Worm (Caenorhabditis elegans) whole organism, L2 larva: ENCODE measurements around the gene F14F9.6.

Source experiments
- C34F6.9 ChIP-seq: fragments of 150-350 bp; optimal IDR thresholded peaks from 2 replicates; lab custom pipeline; 2014; ENCODE audit warnings: missing biosample characterization, missing genetic modification characterization
- F13H6.1 ChIP-seq: sonication (generic microtip); optimal IDR thresholded peaks from 2 replicates; lab custom pipeline; 2016; ENCODE audit warnings: missing genetic modification characterization, missing compliant biosample characterization
- R02D3.7 ChIP-seq: fragments of 150-350 bp; optimal IDR thresholded peaks from 2 replicates; lab custom pipeline; 2014; ENCODE audit warnings: missing biosample characterization, missing genetic modification characterization
- Y55F3AM.14 ChIP-seq: fragments of 200-800 bp; sonication (Bioruptor generic); optimal IDR thresholded peaks from 2 replicates; lab custom pipeline; 2018; ENCODE audit warnings: mild to moderate bottlenecking, missing genetic modification characterization, missing compliant biosample characterization
- alr-1 ChIP-seq: fragments of 150-350 bp; optimal IDR thresholded peaks from 2 replicates; lab custom pipeline; 2014; ENCODE audit warnings: missing biosample characterization, missing genetic modification characterization
- ama-1 ChIP-seq: fragments of 150-350 bp; optimal IDR thresholded peaks from 2 replicates; lab custom pipeline; 2018; ENCODE audit warnings: inconsistent platforms
- blmp-1 ChIP-seq: sonication (generic microtip); optimal IDR thresholded peaks from 2 replicates; lab custom pipeline; 2017; ENCODE audit warnings: missing genetic modification characterization, mild to moderate bottlenecking, missing compliant biosample characterization, antibody characterized with exemption, moderate library complexity; ENCODE audit not compliant: insufficient read depth
- ceh-16 ChIP-seq: fragments of 150-350 bp; optimal IDR thresholded peaks from 2 replicates; lab custom pipeline; 2014; ENCODE audit warnings: missing biosample characterization, missing genetic modification characterization
- ceh-82 ChIP-seq: fragments of 150-350 bp; optimal IDR thresholded peaks from 2 replicates; lab custom pipeline; 2014; ENCODE audit warnings: missing biosample characterization, missing genetic modification characterization
- crh-2 ChIP-seq: sonication (generic microtip); optimal IDR thresholded peaks from 2 replicates; lab custom pipeline; 2017; ENCODE audit warnings: missing biosample characterization, missing genetic modification characterization
- dmd-4 ChIP-seq: sonication (generic microtip); optimal IDR thresholded peaks from 2 replicates; lab custom pipeline; 2017; ENCODE audit warnings: missing biosample characterization, missing genetic modification characterization
- egl-27 ChIP-seq: sonication (generic microtip); optimal IDR thresholded peaks from 3 replicates; lab custom pipeline; 2017; ENCODE audit warnings: missing biosample characterization, missing genetic modification reagents, missing genetic modification characterization
- elt-1 ChIP-seq: fragments of 150-350 bp; optimal IDR thresholded peaks from 2 replicates; lab custom pipeline; 2014; ENCODE audit warnings: missing biosample characterization, missing genetic modification characterization
- elt-3 ChIP-seq: sonication (generic microtip); optimal IDR thresholded peaks from 2 replicates; lab custom pipeline; 2017; ENCODE audit warnings: missing biosample characterization, missing genetic modification characterization
- fos-1 ChIP-seq: fragments of 150-350 bp; optimal IDR thresholded peaks from 2 replicates; lab custom pipeline; 2014; ENCODE audit warnings: missing biosample characterization, missing genetic modification characterization
- gmeb-1 ChIP-seq: fragments of 150-350 bp; optimal IDR thresholded peaks from 2 replicates; lab custom pipeline; 2014; ENCODE audit warnings: missing biosample characterization, missing genetic modification characterization
- lsy-2 ChIP-seq, 2 experiments: fragments of 150-350 bp in 1 of 2; sonication (generic microtip) in 1 of 2; optimal IDR thresholded peaks; 2 replicates each; lab custom pipeline; 2014 to 2017; ENCODE audit warnings: missing biosample characterization in 2 of 2, missing genetic modification characterization in 2 of 2
- mab-5 ChIP-seq: fragments of 150-350 bp; optimal IDR thresholded peaks from 2 replicates; lab custom pipeline; 2014; ENCODE audit warnings: missing biosample characterization, missing genetic modification characterization
- mbf-1 ChIP-seq: sonication (generic microtip); optimal IDR thresholded peaks from 2 replicates; lab custom pipeline; 2017; ENCODE audit warnings: missing biosample characterization, missing genetic modification characterization
- mdl-1 ChIP-seq, 2 experiments: fragments of 150-350 bp in 1 of 2; sonication (generic microtip) in 1 of 2; optimal IDR thresholded peaks; 2 replicates each; lab custom pipeline; 2017; ENCODE audit warnings: missing biosample characterization in 2 of 2, missing genetic modification characterization in 2 of 2
- nhr-10 ChIP-seq: sonication (generic microtip); optimal IDR thresholded peaks from 2 replicates; lab custom pipeline; 2017; ENCODE audit warnings: missing biosample characterization, missing genetic modification characterization
- nhr-11 ChIP-seq: fragments of 150-350 bp; optimal IDR thresholded peaks from 2 replicates; lab custom pipeline; 2014; ENCODE audit warnings: missing biosample characterization, missing genetic modification characterization
- nhr-12 ChIP-seq: fragments of 150-350 bp; optimal IDR thresholded peaks from 2 replicates; lab custom pipeline; 2014; ENCODE audit warnings: missing biosample characterization, missing genetic modification characterization
- nhr-129 ChIP-seq: fragments of 150-350 bp; optimal IDR thresholded peaks from 2 replicates; lab custom pipeline; 2014; ENCODE audit warnings: missing biosample characterization, missing genetic modification characterization
- nhr-21 ChIP-seq: fragments of 150-350 bp; optimal IDR thresholded peaks from 2 replicates; lab custom pipeline; 2014; ENCODE audit warnings: missing biosample characterization, missing genetic modification characterization
- nhr-237 ChIP-seq: fragments of 150-350 bp; optimal IDR thresholded peaks from 2 replicates; lab custom pipeline; 2014; ENCODE audit warnings: missing biosample characterization, missing genetic modification characterization
- nhr-25 ChIP-seq: fragments of 150-350 bp; sonication (generic microtip); optimal IDR thresholded peaks from 3 replicates; lab custom pipeline; 2014; ENCODE audit warnings: missing biosample characterization, missing genetic modification characterization
- nhr-6 ChIP-seq: fragments of 150-350 bp; optimal IDR thresholded peaks from 2 replicates; lab custom pipeline; 2014; ENCODE audit warnings: missing biosample characterization, missing genetic modification characterization
- nhr-77 ChIP-seq: fragments of 150-350 bp; optimal IDR thresholded peaks from 2 replicates; lab custom pipeline; 2014; ENCODE audit warnings: missing biosample characterization, missing genetic modification characterization
- peb-1 ChIP-seq: fragments of 150-350 bp; optimal IDR thresholded peaks from 2 replicates; lab custom pipeline; 2014; ENCODE audit warnings: missing biosample characterization, missing genetic modification characterization
- sem-4 ChIP-seq: fragments of 150-350 bp; optimal IDR thresholded peaks from 2 replicates; lab custom pipeline; 2014; ENCODE audit warnings: missing biosample characterization, missing genetic modification reagents, missing genetic modification characterization
- skn-1 ChIP-seq: sonication (generic microtip); optimal IDR thresholded peaks from 2 replicates; lab custom pipeline; 2017; ENCODE audit warnings: missing biosample characterization, missing genetic modification characterization
- sma-3 ChIP-seq: sonication (generic microtip); optimal IDR thresholded peaks from 2 replicates; lab custom pipeline; 2016; ENCODE audit warnings: missing genetic modification reagents, missing genetic modification characterization, missing compliant biosample characterization
- sma-9 ChIP-seq, 2 experiments: fragments of 150-350 bp in 1 of 2; sonication (generic microtip) in 1 of 2; optimal IDR thresholded peaks; 2 replicates each; lab custom pipeline; 2014 to 2016; ENCODE audit warnings: missing genetic modification characterization in 2 of 2, mild to moderate bottlenecking in 1 of 2, missing biosample characterization in 1 of 2, missing compliant biosample characterization in 1 of 2, missing genetic modification reagents in 1 of 2, moderate library complexity in 1 of 2
- snpc-4 ChIP-seq: fragments of 150-350 bp; optimal IDR thresholded peaks from 2 replicates; lab custom pipeline; 2014; ENCODE audit warnings: missing biosample characterization, missing genetic modification characterization
- unc-39 ChIP-seq: fragments of 150-350 bp; optimal IDR thresholded peaks from 2 replicates; lab custom pipeline; 2014; ENCODE audit warnings: missing biosample characterization, missing genetic modification characterization
- unc-55 ChIP-seq: fragments of 150-350 bp; sonication (generic microtip); optimal IDR thresholded peaks from 3 replicates; lab custom pipeline; 2014; ENCODE audit warnings: missing biosample characterization, missing genetic modification reagents, missing genetic modification characterization
- unc-62 ChIP-seq: fragments of 150-350 bp; optimal IDR thresholded peaks from 2 replicates; lab custom pipeline; 2014; ENCODE audit warnings: missing biosample characterization, missing genetic modification reagents, missing genetic modification characterization
- zag-1 ChIP-seq: fragments of 150-350 bp; optimal IDR thresholded peaks from 2 replicates; lab custom pipeline; 2014; ENCODE audit warnings: missing biosample characterization, missing genetic modification characterization
- ztf-11 ChIP-seq: sonication (generic microtip); optimal IDR thresholded peaks from 2 replicates; lab custom pipeline; 2017; ENCODE audit warnings: missing biosample characterization, missing genetic modification characterization
- ztf-4 ChIP-seq: fragments of 150-350 bp; optimal IDR thresholded peaks from 2 replicates; lab custom pipeline; 2014; ENCODE audit warnings: missing biosample characterization, missing genetic modification characterization

Gene F14F9.6

DNA sequence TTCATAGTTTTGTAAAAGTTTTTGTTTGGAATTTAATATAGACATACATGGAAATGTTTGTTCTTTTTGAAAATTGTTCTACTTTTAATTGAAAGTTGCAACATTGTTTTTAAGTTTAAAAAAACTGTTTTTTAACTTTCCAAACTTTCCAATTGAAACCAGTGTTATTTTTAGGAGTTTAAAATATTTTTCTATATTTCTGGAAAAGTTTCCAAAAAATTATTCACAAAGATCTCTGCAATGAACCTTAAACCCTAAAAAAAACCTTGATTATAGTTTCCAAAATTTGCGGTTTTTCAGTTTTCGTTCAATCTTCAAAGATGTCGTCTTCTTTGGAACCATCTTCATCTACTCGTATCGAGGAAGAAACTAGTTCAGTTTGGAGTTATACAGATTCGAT lies 13.9 kb downstream of the F14F9.6 start, which contains the start of gene F14F9.4:
Gene F14F9.4 (plus strand): TSS at position 301 of the 400 bp plus-strand sequence.
- TF ChIP-seq nhr-77 (tag; lab: Kevin White, UChicago) (no peak), sma-9 (GFP tag; optimal IDR thresholded peaks at IDR 0.05; lab: Kevin White, UChicago) (no peak), sma-9 (tag; optimal IDR thresholded peaks at IDR 0.05; lab: Kevin White, UChicago) (no peak), egl-27 (tag; lab: Kevin White, UChicago) (no peak), elt-3 (tag; lab: Kevin White, UChicago) (no peak), F13H6.1 (no peak), elt-1 (tag; lab: Kevin White, UChicago) (no peak), nhr-25 (no peak), mdl-1 (tag; optimal IDR thresholded peaks at IDR 0.05; lab: Kevin White, UChicago) (no peak), unc-55 (no peak), nhr-10 (tag; lab: Kevin White, UChicago) (no peak), mbf-1 (no peak), crh-2 (tag; lab: Kevin White, UChicago) (no peak), nhr-6 (tag; lab: Kevin White, UChicago) (no peak), unc-39 (no peak)

- TF ChIP-seq nhr-237 (tag; lab: Kevin White, UChicago) (no peak), ama-1 (lab: Kevin White, UChicago) (no peak), lsy-2 (tag; optimal IDR thresholded peaks at IDR 0.05; lab: Kevin White, UChicago) (peak in 1 of 2 experiments; percentile 23), blmp-1 (no peak), ceh-82 (tag; lab: Kevin White, UChicago) (no peak), snpc-4 (tag; lab: Kevin White, UChicago) (peak; percentile 18), zag-1 (no peak), ceh-16 (no peak), nhr-21 (tag; lab: Kevin White, UChicago) (no peak), mbf-1 (no peak), sma-3 (GFP tag; lab: Kevin White, UChicago) (no peak), peb-1 (tag; lab: Kevin White, UChicago) (no peak), nhr-129 (peak; percentile 100), fos-1 (tag; lab: Kevin White, UChicago) (peak; percentile 68), gmeb-1 (tag; lab: Kevin White, UChicago) (no peak), unc-39 (no peak), egl-27 (tag; lab: Kevin White, UChicago) (no peak), nhr-11 (no peak), unc-62 (GFP tag; lab: Kevin White, UChicago) (no peak), C34F6.9 (tag; lab: Kevin White, UChicago) (peak; percentile 61), R02D3.7 (tag; lab: Kevin White, UChicago) (no peak), skn-1 (tag; lab: Kevin White, UChicago) (peak; percentile 52), sem-4 (tag; lab: Kevin White, UChicago) (no peak), nhr-77 (tag; lab: Kevin White, UChicago) (no peak), ztf-11 (tag; lab: Kevin White, UChicago) (no peak), elt-1 (tag; lab: Kevin White, UChicago) (no peak), sma-9 (GFP tag; optimal IDR thresholded peaks at IDR 0.05; lab: Kevin White, UChicago) (no peak), sma-9 (tag; optimal IDR thresholded peaks at IDR 0.05; lab: Kevin White, UChicago) (no peak), nhr-25 (no peak), mdl-1 (tag; optimal IDR thresholded peaks at IDR 0.05; lab: Kevin White, UChicago) (no peak), Y55F3AM.14 (no peak), mab-5 (tag; lab: Kevin White, UChicago) (no peak), dmd-4 (tag; lab: Kevin White, UChicago) (no peak), unc-55 (peak; percentile 83), alr-1 (tag; lab: Kevin White, UChicago) (no peak), nhr-10 (tag; lab: Kevin White, UChicago) (no peak), elt-3 (tag; lab: Kevin White, UChicago) (no peak)
These were observed 14.9 kb downstream of the F14F9.6 start for ce11 chrV:5131380-5131779.

ce11 chrV:5130018-5130417 lies 16.3 kb downstream of the F14F9.6 start, which contains the start of gene F14F9.8:
Gene F14F9.8 (plus strand): TSS chrV:5130318.
- TF ChIP-seq ceh-82 (tag; lab: Kevin White, UChicago) = no peak
- TF ChIP-seq ztf-4 = no peak
- no peak for TF ChIP-seq nhr-12 (tag; lab: Kevin White, UChicago)
- TF ChIP-seq mdl-1 (tag; optimal IDR thresholded peaks at IDR 0.05; lab: Kevin White, UChicago) = no peak
- TF ChIP-seq nhr-6 (tag; lab: Kevin White, UChicago) = no peak
- TF ChIP-seq nhr-10 (tag; lab: Kevin White, UChicago) = no peak
- TF ChIP-seq snpc-4 (tag; lab: Kevin White, UChicago) = no peak
